Worm (Caenorhabditis elegans) whole organism, L4 larva: ENCODE data around the gene dkc-1.

Source experiments
- D1046.2 ChIP-seq: fragments of 200-800 bp; sonication (Bioruptor generic); IDR thresholded peaks from 2 replicates; pipeline ENCODE4 v1.3.6; 2022; ENCODE audit warnings: missing genetic modification characterization, missing compliant biosample characterization
- F37D6.2 ChIP-seq: sonication (generic microtip); optimal IDR thresholded peaks from 2 replicates; lab custom pipeline; 2016; ENCODE audit warnings: mild to moderate bottlenecking, missing genetic modification characterization, missing compliant biosample characterization
- T20F7.1 ChIP-seq: fragments of 200-800 bp; sonication (Bioruptor generic); optimal IDR thresholded peaks from 2 replicates; lab custom pipeline; 2018; ENCODE audit warnings: mild to moderate bottlenecking, missing genetic modification characterization, missing compliant biosample characterization
- Y105C5A.15 ChIP-seq: fragments of 200-800 bp; sonication (Bioruptor generic); IDR thresholded peaks from 2 replicates; pipeline ENCODE4 v1.3.6; 2022; ENCODE audit warnings: missing genetic modification characterization, missing compliant biosample characterization
- Y75B8A.6 ChIP-seq: fragments of 200-800 bp; sonication (Bioruptor generic); IDR thresholded peaks from 2 replicates; pipeline ENCODE4 v1.3.6; 2022; ENCODE audit warnings: missing genetic modification reagents, missing genetic modification characterization, missing compliant biosample characterization
- ZK337.2 ChIP-seq: fragments of 200-800 bp; sonication (Bioruptor generic); IDR thresholded peaks from 2 replicates; pipeline ENCODE4 v1.3.6; 2022; ENCODE audit warnings: missing genetic modification reagents, missing genetic modification characterization, missing compliant biosample characterization
- ZK546.5 ChIP-seq, 2 experiments: sonication (generic microtip); optimal IDR thresholded peaks; 2 replicates each; lab custom pipeline; 2017; ENCODE audit warnings: missing biosample characterization in 2 of 2, missing genetic modification characterization in 2 of 2
- ama-1 ChIP-seq: fragments of 150-350 bp; optimal IDR thresholded peaks from 2 replicates; lab custom pipeline; 2014; ENCODE audit warnings: inconsistent platforms, mixed read lengths
- arid-1 ChIP-seq: fragments of 200-800 bp; sonication (Bioruptor generic); conservative IDR thresholded peaks from 2 replicates; pipeline ENCODE4 v1.3.6; 2022; ENCODE audit warnings: missing genetic modification reagents, missing genetic modification characterization, missing compliant biosample characterization
- ceh-20 ChIP-seq: fragments of 200-800 bp; sonication (Bioruptor generic); IDR thresholded peaks from 2 replicates; pipeline ENCODE4 v1.3.6; 2022; ENCODE audit warnings: missing genetic modification reagents, missing genetic modification characterization, missing compliant biosample characterization
- ceh-28 ChIP-seq: fragments of 150-350 bp; optimal IDR thresholded peaks from 2 replicates; lab custom pipeline; 2014; ENCODE audit warnings: missing biosample characterization, missing genetic modification reagents, missing genetic modification characterization
- ceh-44 ChIP-seq: fragments of 200-800 bp; sonication (Bioruptor generic); IDR thresholded peaks from 2 replicates; pipeline ENCODE4 v1.3.6; 2022; ENCODE audit warnings: missing genetic modification reagents, missing genetic modification characterization, missing compliant biosample characterization
- cey-2 ChIP-seq: sonication (generic microtip); optimal IDR thresholded peaks from 3 replicates; lab custom pipeline; 2017; ENCODE audit warnings: missing genetic modification characterization, mild to moderate bottlenecking, missing compliant biosample characterization, antibody characterized with exemption, borderline replicate concordance; ENCODE audit not compliant: insufficient read depth
- ctbp-1 ChIP-seq: fragments of 200-800 bp; sonication (Bioruptor generic); IDR thresholded peaks from 2 replicates; pipeline ENCODE4 v1.3.6; 2022; ENCODE audit warnings: missing genetic modification reagents, missing genetic modification characterization, missing compliant biosample characterization
- daf-12 ChIP-seq: fragments of 150-350 bp; optimal IDR thresholded peaks from 2 replicates; lab custom pipeline; 2014; ENCODE audit warnings: missing biosample characterization, missing genetic modification reagents, missing genetic modification characterization
- daf-8 ChIP-seq: fragments of 200-800 bp; sonication (Bioruptor generic); IDR thresholded peaks from 2 replicates; pipeline ENCODE4 v1.3.6; 2022; ENCODE audit warnings: missing genetic modification characterization, missing compliant biosample characterization
- dmd-8 ChIP-seq: fragments of 200-800 bp; sonication (Bioruptor generic); IDR thresholded peaks from 2 replicates; pipeline ENCODE4 v1.3.6; 2022; ENCODE audit warnings: missing genetic modification characterization, missing compliant biosample characterization
- dmd-9 ChIP-seq: fragments of 200-800 bp; sonication (Bioruptor generic); IDR thresholded peaks from 2 replicates; pipeline ENCODE4 v1.3.6; 2022; ENCODE audit warnings: missing genetic modification reagents, missing genetic modification characterization, missing compliant biosample characterization
- dpl-1 ChIP-seq: fragments of 150-350 bp; optimal IDR thresholded peaks from 2 replicates; lab custom pipeline; 2014; ENCODE audit warnings: missing biosample characterization, missing genetic modification reagents, missing genetic modification characterization
- duxl-1 ChIP-seq: sonication (generic microtip); optimal IDR thresholded peaks from 2 replicates; lab custom pipeline; 2016; ENCODE audit warnings: mild to moderate bottlenecking, missing genetic modification characterization, moderate library complexity, missing compliant biosample characterization; ENCODE audit not compliant: poor library complexity
- egl-27 ChIP-seq: sonication (generic microtip); optimal IDR thresholded peaks from 3 replicates; lab custom pipeline; 2017; ENCODE audit warnings: missing biosample characterization, missing genetic modification reagents, missing genetic modification characterization
- fos-1 ChIP-seq: fragments of 150-350 bp; optimal IDR thresholded peaks from 2 replicates; lab custom pipeline; 2014; ENCODE audit warnings: missing biosample characterization, missing genetic modification characterization
- gei-8 ChIP-seq: fragments of 200-800 bp; sonication (Bioruptor generic); optimal IDR thresholded peaks from 2 replicates; lab custom pipeline; 2018; ENCODE audit warnings: mild to moderate bottlenecking, missing genetic modification characterization, missing compliant biosample characterization
- hmg-1.1 ChIP-seq: fragments of 200-800 bp; sonication (Bioruptor generic); IDR thresholded peaks from 2 replicates; pipeline ENCODE4 v1.3.6; 2022; ENCODE audit warnings: missing genetic modification reagents, missing genetic modification characterization, missing compliant biosample characterization
- lim-7 ChIP-seq: fragments of 200-800 bp; sonication (Bioruptor generic); IDR thresholded peaks from 2 replicates; pipeline ENCODE4 v1.3.6; 2022; ENCODE audit warnings: missing genetic modification characterization, missing compliant biosample characterization
- lin-1 ChIP-seq: fragments of 200-800 bp; sonication (Bioruptor generic); IDR thresholded peaks from 2 replicates; pipeline ENCODE4 v1.3.6; 2022; ENCODE audit warnings: missing genetic modification reagents, missing genetic modification characterization, missing compliant biosample characterization
- lin-29 ChIP-seq: fragments of 200-800 bp; sonication (Bioruptor generic); IDR thresholded peaks from 2 replicates; pipeline ENCODE4 v1.3.6; 2022; ENCODE audit warnings: missing genetic modification reagents, missing genetic modification characterization, missing compliant biosample characterization
- lir-3 ChIP-seq: sonication (generic microtip); optimal IDR thresholded peaks from 2 replicates; lab custom pipeline; 2016; ENCODE audit warnings: mild to moderate bottlenecking, missing genetic modification characterization, missing compliant biosample characterization
- mxl-2 ChIP-seq: fragments of 200-800 bp; sonication (Bioruptor generic); conservative IDR thresholded peaks from 2 replicates; pipeline ENCODE4 v1.3.6; 2022; ENCODE audit warnings: missing genetic modification reagents, missing genetic modification characterization, missing compliant biosample characterization
- mxl-3 ChIP-seq: fragments of 200-800 bp; sonication (Bioruptor generic); optimal IDR thresholded peaks from 2 replicates; lab custom pipeline; 2018; ENCODE audit warnings: mild to moderate bottlenecking, missing genetic modification characterization, missing compliant biosample characterization
- nhr-11 ChIP-seq: fragments of 150-350 bp; optimal IDR thresholded peaks from 2 replicates; lab custom pipeline; 2014; ENCODE audit warnings: missing biosample characterization, missing genetic modification characterization
- nhr-25 ChIP-seq: sonication (generic microtip); optimal IDR thresholded peaks from 2 replicates; lab custom pipeline; 2017; ENCODE audit warnings: missing genetic modification characterization, mild to moderate bottlenecking, missing compliant biosample characterization, antibody characterized with exemption, moderate library complexity, borderline replicate concordance; ENCODE audit not compliant: insufficient read depth
- nhr-42 ChIP-seq: fragments of 200-800 bp; sonication (Bioruptor generic); IDR thresholded peaks from 2 replicates; pipeline ENCODE4 v1.3.6; 2022; ENCODE audit warnings: missing genetic modification characterization, missing compliant biosample characterization
- nhr-6 ChIP-seq: fragments of 150-350 bp; optimal IDR thresholded peaks from 2 replicates; lab custom pipeline; 2014; ENCODE audit warnings: missing biosample characterization, missing genetic modification characterization
- nhr-76 ChIP-seq: fragments of 150-350 bp; optimal IDR thresholded peaks from 2 replicates; lab custom pipeline; 2014; ENCODE audit warnings: missing biosample characterization, missing genetic modification characterization
- nhr-77 ChIP-seq: fragments of 150-350 bp; optimal IDR thresholded peaks from 2 replicates; lab custom pipeline; 2014; ENCODE audit warnings: missing biosample characterization, missing genetic modification characterization
- pha-4 ChIP-seq, 2 experiments: fragments of 150-350 bp in 1 of 2; fragments of 200-800 bp in 1 of 2; sonication (Bioruptor generic) in 1 of 2; IDR thresholded peaks in 1 of 2; optimal IDR thresholded peaks in 1 of 2; 2 replicates each; pipeline versions ENCODE4 v1.3.6 to Lab custom; 2014 to 2022; ENCODE audit warnings: missing genetic modification characterization in 2 of 2, missing genetic modification reagents in 2 of 2, missing biosample characterization in 1 of 2, missing compliant biosample characterization in 1 of 2
- php-3 ChIP-seq: fragments of 200-800 bp; sonication (Bioruptor generic); IDR thresholded peaks from 2 replicates; pipeline ENCODE4 v1.3.6; 2022; ENCODE audit warnings: missing genetic modification reagents, missing genetic modification characterization, missing compliant biosample characterization
- pqm-1 ChIP-seq: sonication (generic microtip); optimal IDR thresholded peaks from 2 replicates; lab custom pipeline; 2017; ENCODE audit warnings: missing biosample characterization, missing genetic modification characterization
- saeg-2 ChIP-seq: fragments of 200-800 bp; sonication (Bioruptor generic); IDR thresholded peaks from 2 replicates; pipeline ENCODE4 v1.3.6; 2022; ENCODE audit warnings: missing genetic modification reagents, missing genetic modification characterization, missing compliant biosample characterization
- sdz-12 ChIP-seq: fragments of 200-800 bp; sonication (Bioruptor generic); optimal IDR thresholded peaks from 2 replicates; lab custom pipeline; 2018; ENCODE audit warnings: mild to moderate bottlenecking, missing genetic modification characterization, missing compliant biosample characterization
- set-16 ChIP-seq: fragments of 200-800 bp; sonication (Bioruptor generic); IDR thresholded peaks from 2 replicates; pipeline ENCODE4 v1.3.6; 2022; ENCODE audit warnings: missing genetic modification reagents, missing genetic modification characterization, missing compliant biosample characterization
- tag-97 ChIP-seq: fragments of 200-800 bp; sonication (Bioruptor generic); IDR thresholded peaks from 2 replicates; pipeline ENCODE4 v1.3.6; 2022; ENCODE audit warnings: missing genetic modification characterization, missing compliant biosample characterization
- tra-1 ChIP-seq: fragments of 200-800 bp; sonication (Bioruptor generic); IDR thresholded peaks from 2 replicates; pipeline ENCODE4 v1.3.6; 2022; ENCODE audit warnings: missing genetic modification reagents, missing genetic modification characterization, missing compliant biosample characterization
- unc-130 ChIP-seq: sonication (generic microtip); optimal IDR thresholded peaks from 2 replicates; lab custom pipeline; 2016; ENCODE audit warnings: missing genetic modification reagents, missing genetic modification characterization, missing compliant biosample characterization
- unc-62 ChIP-seq, 3 experiments: fragments of 150-350 bp in 1 of 3; sonication (generic microtip); optimal IDR thresholded peaks in 2 of 3; peaks in 1 of 3; 1 replicate in 1 of 3; 2 replicates in 2 of 3; lab custom pipeline; 2014 to 2017; ENCODE audit warnings: missing biosample characterization in 3 of 3, missing genetic modification characterization in 3 of 3, missing genetic modification reagents in 3 of 3, missing genotype in 1 of 3
- zag-1 ChIP-seq: fragments of 150-350 bp; optimal IDR thresholded peaks from 2 replicates; lab custom pipeline; 2014; ENCODE audit warnings: missing biosample characterization, missing genetic modification characterization
- zfp-3 ChIP-seq: fragments of 200-800 bp; sonication (Bioruptor generic); conservative IDR thresholded peaks from 2 replicates; pipeline ENCODE4 v1.3.6; 2022; ENCODE audit warnings: missing genetic modification reagents, missing genetic modification characterization, missing compliant biosample characterization
- zip-11 ChIP-seq: fragments of 200-800 bp; sonication (Bioruptor generic); IDR thresholded peaks from 2 replicates; pipeline ENCODE4 v1.3.6; 2022; ENCODE audit warnings: missing genetic modification characterization, missing compliant biosample characterization
- zip-2 ChIP-seq: fragments of 150-350 bp; optimal IDR thresholded peaks from 2 replicates; lab custom pipeline; 2014; ENCODE audit warnings: missing biosample characterization, missing genetic modification characterization

The dkc-1 gene

DNA sequence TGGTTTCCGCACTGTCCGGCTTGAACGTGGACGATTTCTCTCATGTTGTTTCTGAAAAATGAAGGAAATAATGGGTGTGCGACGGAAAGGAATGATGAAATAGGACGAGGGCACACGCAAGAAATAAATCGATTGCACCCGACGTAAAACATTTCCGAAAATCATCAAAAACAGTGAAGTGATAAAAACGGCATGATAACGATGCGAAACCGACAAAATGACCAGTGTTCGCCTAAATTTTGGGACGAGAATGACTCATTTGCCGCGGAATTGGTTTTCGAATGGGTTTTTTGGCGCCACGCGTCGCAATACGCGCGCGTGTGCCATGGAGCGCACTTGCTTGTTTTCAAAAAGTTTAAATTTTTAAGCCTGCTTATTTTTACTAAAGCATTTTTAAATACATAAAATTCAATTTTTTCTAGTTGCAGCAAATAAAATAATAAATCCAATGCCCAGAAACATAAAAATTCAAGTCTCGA is 5.8 kb upstream of the dkc-1 start, which contains the start of the genes tbb-1 and rib-2:
TSS of gene tbb-1 (minus strand) at position 51 of the 479 bp plus-strand sequence.
TSS of gene rib-2 (plus strand) at position 429 of the 479 bp plus-strand sequence.
- TF ChIP-seq ctbp-1 (no peak), zfp-3 (GFP tag; lab: Robert Waterston, UW) (peak; percentile 69), lir-3 (no peak), saeg-2 (GFP tag; lab: Robert Waterston, UW) (no peak), daf-12 (no peak), duxl-1 (tag; lab: Kevin White, UChicago) (no peak), fos-1 (tag; lab: Kevin White, UChicago) (peak; percentile 38), nhr-76 (tag; lab: Kevin White, UChicago) (no peak), pha-4 (GFP tag; IDR thresholded peaks at IDR 0.05; lab: Robert Waterston, UW) (peak; percentile 76), pha-4 (tag; optimal IDR thresholded peaks at IDR 0.05; lab: Kevin White, UChicago) (no peak), dmd-8 (GFP tag; lab: Robert Waterston, UW) (no peak), F37D6.2 (no peak), hmg-1.1 (GFP tag; lab: Robert Waterston, UW) (no peak), lim-7 (no peak), ZK337.2 (GFP tag; lab: Robert Waterston, UW) (no peak), egl-27 (tag; lab: Kevin White, UChicago) (no peak), zip-11 (GFP tag; lab: Robert Waterston, UW) (no peak), nhr-11 (tag; lab: Kevin White, UChicago) (peak; percentile 16), nhr-25 (tag; lab: Kevin White, UChicago) (peak; percentile 71), D1046.2 (0 out of 2 replicates have a peak, but pooled peaks have one; percentile 45), php-3 (GFP tag; lab: Robert Waterston, UW) (peak; percentile 99), mxl-3 (peak; percentile 90), lin-29 (no peak), gei-8 (GFP tag; lab: Kevin White, UChicago) (no peak), tag-97 (GFP tag; lab: Robert Waterston, UW) (no peak), ama-1 (lab: Kevin White, UChicago) (no peak), pqm-1 (tag; lab: Kevin White, UChicago) (peak; percentile 86), zip-2 (tag; lab: Kevin White, UChicago) (no peak), set-16 (GFP tag; lab: Robert Waterston, UW) (no peak; the same call in 1 of the 2 replicates), ZK546.5 (tag; optimal IDR thresholded peaks at IDR 0.05; lab: Kevin White, UChicago) (no peak), sdz-12 (GFP tag; lab: Kevin White, UChicago) (no peak), daf-8 (GFP tag; lab: Robert Waterston, UW) (no peak), nhr-6 (tag; lab: Kevin White, UChicago) (peak; percentile 78), T20F7.1 (GFP tag; lab: Kevin White, UChicago) (no peak), ceh-20 (GFP tag; lab: Robert Waterston, UW) (0 out of 2 replicates have a peak, but pooled peaks have one; percentile 18), dpl-1 (GFP tag; lab: Kevin White, UChicago) (peak; percentile 91), mxl-2 (GFP tag; lab: Robert Waterston, UW) (no peak), Y75B8A.6 (GFP tag; lab: Robert Waterston, UW) (no peak), zag-1 (tag; lab: Kevin White, UChicago) (no peak), dmd-9 (GFP tag; lab: Robert Waterston, UW) (0 out of 2 replicates have a peak, but pooled peaks have one; percentile 32), ceh-28 (tag; lab: Kevin White, UChicago) (no peak), nhr-42 (GFP tag; lab: Robert Waterston, UW) (0 out of 2 replicates have a peak, but pooled peaks have one; percentile 53), nhr-77 (peak; percentile 92), lin-1 (GFP tag; lab: Robert Waterston, UW) (peak; percentile 97), cey-2 (no peak), ceh-44 (GFP tag; lab: Robert Waterston, UW) (0 out of 2 replicates have a peak, but pooled peaks have one; percentile 27), tra-1 (GFP tag; lab: Robert Waterston, UW) (peak; percentile 85), arid-1 (GFP tag; lab: Robert Waterston, UW) (peak; percentile 77), unc-62 (GFP tag; optimal IDR thresholded peaks at IDR 0.05 in 1 of 2; lab: Kevin White, UChicago) (peak in 1 of 2 experiments; percentile 20), unc-62 (tag; optimal IDR thresholded peaks at IDR 0.05; lab: Kevin White, UChicago) (no peak), unc-130 (peak; percentile 95), Y105C5A.15 (no peak)
